Fruit fly (Drosophila melanogaster) whole organism, embryonic: ENCODE data around the gene Muc18B.

Experiments used
- CG14860 ChIP-seq: fragments of 200-800 bp; sonication (Bioruptor generic); IDR thresholded peaks from 3 replicates; pipeline ENCODE4 v1.3.6; 2022; ENCODE audit warnings: missing biosample characterization, missing genetic modification characterization; ENCODE audit not compliant: partially characterized antibody
- dan ChIP-seq: fragments of 200-800 bp; sonication (Bioruptor generic); IDR thresholded peaks from 2 replicates; pipeline ENCODE4 v1.3.6; 2022; ENCODE audit warnings: missing biosample characterization, missing genetic modification characterization
- luna ChIP-seq: fragments of 200-800 bp; sonication (Bioruptor generic); optimal IDR thresholded peaks from 2 replicates; lab custom pipeline; 2016; ENCODE audit warnings: missing biosample characterization, missing genetic modification characterization

DNA sequence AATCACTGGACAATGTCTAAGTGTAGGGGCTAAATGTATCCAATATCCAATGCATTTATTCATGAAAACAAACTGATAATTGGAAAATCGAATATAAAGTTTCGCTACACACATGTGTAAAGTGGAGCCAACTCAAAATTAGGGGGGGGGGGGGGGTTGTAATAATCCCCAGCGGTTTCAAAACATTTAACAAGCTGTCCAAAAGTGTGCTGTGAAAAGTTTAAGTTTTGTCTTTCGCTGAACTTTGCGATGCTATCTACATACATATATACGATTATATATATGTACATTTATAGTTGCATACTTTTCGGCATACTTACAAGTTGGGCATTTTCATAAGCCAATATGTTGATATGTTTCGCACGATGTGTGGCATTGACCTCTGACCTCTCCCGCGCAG, 34.0 kb downstream of the Muc18B start:
- no peak for TF ChIP-seq luna (GFP tag; lab: Kevin White, UChicago)
- TF ChIP-seq CG14860 (GFP tag; lab: Robert Waterston, UW) = no peak
- no peak for TF ChIP-seq dan (GFP tag; lab: Robert Waterston, UW)
